Worm (Caenorhabditis elegans) whole organism, early embryonic: ENCODE measurements around the gene C27A7.3.

Source experiments
- B0310.2 ChIP-seq: sonication (generic microtip); optimal IDR thresholded peaks from 2 replicates; lab custom pipeline; 2016; ENCODE audit warnings: mild to moderate bottlenecking, missing genetic modification characterization, missing compliant biosample characterization
- F13C5.2 ChIP-seq: sonication (generic microtip); optimal IDR thresholded peaks from 2 replicates; lab custom pipeline; 2017; ENCODE audit warnings: mild to moderate bottlenecking, missing genetic modification characterization, inconsistent platforms, missing compliant biosample characterization
- aly-1 ChIP-seq: sonication (generic microtip); optimal IDR thresholded peaks from 2 replicates; lab custom pipeline; 2016; ENCODE audit warnings: missing genetic modification characterization, missing compliant biosample characterization
- ama-1 ChIP-seq: fragments of 150-350 bp; optimal IDR thresholded peaks from 2 replicates; lab custom pipeline; 2014
- ceh-13 ChIP-seq: fragments of 200-800 bp; sonication (Bioruptor generic); optimal IDR thresholded peaks from 2 replicates; lab custom pipeline; 2018; ENCODE audit warnings: mild to moderate bottlenecking, missing genetic modification characterization, missing compliant biosample characterization
- ceh-36 ChIP-seq: sonication (generic microtip); optimal IDR thresholded peaks from 2 replicates; lab custom pipeline; 2016; ENCODE audit warnings: missing genetic modification characterization, inconsistent platforms, missing compliant biosample characterization
- ets-7 ChIP-seq: sonication (generic microtip); optimal IDR thresholded peaks from 2 replicates; lab custom pipeline; 2016; ENCODE audit warnings: missing genotype, missing genetic modification characterization, missing compliant biosample characterization
- flt-1 ChIP-seq: fragments of 200-800 bp; sonication (Bioruptor generic); IDR thresholded peaks from 2 replicates; pipeline ENCODE4 v1.3.6; 2022; ENCODE audit warnings: missing genetic modification characterization, missing compliant biosample characterization
- hmbx-1 ChIP-seq: sonication (generic microtip); optimal IDR thresholded peaks from 2 replicates; lab custom pipeline; 2016; ENCODE audit warnings: mild to moderate bottlenecking, missing genetic modification characterization, missing compliant biosample characterization
- hmg-4 ChIP-seq: fragments of 200-800 bp; sonication (Bioruptor generic); optimal IDR thresholded peaks from 2 replicates; lab custom pipeline; 2018; ENCODE audit warnings: mild to moderate bottlenecking, missing genetic modification characterization, missing compliant biosample characterization
- hnd-1 ChIP-seq: sonication (generic microtip); optimal IDR thresholded peaks from 2 replicates; lab custom pipeline; 2016; ENCODE audit warnings: missing genetic modification characterization, missing compliant biosample characterization
- pes-1 ChIP-seq: fragments of 200-800 bp; sonication (Bioruptor generic); IDR thresholded peaks from 2 replicates; pipeline ENCODE4 v1.3.6; 2022; ENCODE audit warnings: missing genetic modification reagents, missing genetic modification characterization, missing compliant biosample characterization
- scrt-1 ChIP-seq: fragments of 200-800 bp; sonication (Bioruptor generic); IDR thresholded peaks from 2 replicates; pipeline ENCODE4 v1.3.6; 2022; ENCODE audit warnings: missing genetic modification characterization, missing compliant biosample characterization
- sea-1 ChIP-seq: fragments of 200-800 bp; sonication (Bioruptor generic); conservative IDR thresholded peaks from 2 replicates; pipeline ENCODE4 v1.3.6; 2022; ENCODE audit warnings: missing genetic modification characterization, missing compliant biosample characterization
- tbx-11 ChIP-seq: fragments of 200-800 bp; sonication (Bioruptor generic); IDR thresholded peaks from 2 replicates; pipeline ENCODE4 v1.3.6; 2022; ENCODE audit warnings: missing genetic modification characterization, missing compliant biosample characterization
- tbx-37 ChIP-seq: fragments of 200-800 bp; sonication (Bioruptor generic); conservative IDR thresholded peaks from 2 replicates; pipeline ENCODE4 v1.3.6; 2022; ENCODE audit warnings: missing genetic modification reagents, missing genetic modification characterization, missing compliant biosample characterization
- tra-4 ChIP-seq: sonication (generic microtip); optimal IDR thresholded peaks from 2 replicates; lab custom pipeline; 2017; ENCODE audit warnings: missing genetic modification characterization, missing compliant biosample characterization

The C27A7.3 gene

DNA sequence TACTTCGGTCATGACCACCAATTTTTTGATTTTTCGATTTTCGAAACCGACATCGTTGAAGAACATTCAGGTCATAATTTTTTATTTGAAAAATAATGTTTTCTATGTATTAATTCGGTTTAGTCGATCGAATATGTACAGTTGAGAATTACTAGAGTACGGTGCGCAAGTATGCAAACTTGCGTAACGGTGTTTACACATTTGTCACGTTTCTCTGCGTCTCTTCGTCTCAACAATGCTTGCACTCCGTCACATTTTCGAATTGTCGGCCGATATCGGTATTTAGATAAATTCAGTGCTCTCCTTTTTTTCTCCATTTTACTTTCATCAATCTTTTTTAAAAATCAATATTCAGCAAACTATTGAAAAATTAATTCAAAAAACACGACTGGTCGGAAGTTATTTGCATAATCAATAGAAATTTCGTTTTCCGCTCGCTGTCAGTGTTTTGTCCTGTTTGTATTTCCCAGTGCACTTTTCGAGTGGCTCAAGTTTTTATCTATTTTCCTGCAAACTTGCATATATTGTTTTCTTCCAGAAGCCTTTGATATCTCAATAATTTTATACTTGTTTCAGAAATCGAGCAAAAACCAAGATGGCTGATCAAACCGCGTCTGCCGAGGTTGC is 50.3 kb downstream of the C27A7.3 start, which contains the start of gene dpy-30:
TSS of gene dpy-30 (plus strand) at position 577 of the 627 bp plus-strand sequence.
- peak; percentile 39 for TF ChIP-seq F13C5.2 (tag; lab: Kevin White, UChicago)
- TF ChIP-seq hnd-1 (tag; lab: Kevin White, UChicago), result no peak

DNA sequence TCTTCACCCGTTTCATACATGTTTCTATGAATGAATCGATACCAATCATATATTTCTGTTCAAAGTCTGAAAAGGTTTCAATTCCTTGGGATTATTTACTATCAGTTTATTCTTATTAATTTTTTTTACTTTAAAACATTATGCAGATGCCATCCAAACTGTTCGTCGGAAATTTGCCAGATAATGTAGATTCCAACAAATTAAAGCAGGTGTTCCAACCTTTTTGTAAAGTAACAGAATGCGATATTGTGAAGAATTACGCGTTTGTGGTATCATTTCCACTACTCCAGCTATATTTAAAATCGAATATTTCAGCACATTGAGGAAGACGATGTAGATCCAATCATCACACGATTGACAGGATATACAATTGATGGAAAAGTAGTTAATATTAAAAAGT is 51.4 kb downstream of the C27A7.3 start, which contains the start of gene rnp-1:
TSS of gene rnp-1 (plus strand) at position 145 of the 400 bp plus-strand sequence.
- TF ChIP-seq pes-1 (GFP tag; lab: Robert Waterston, UW) (no peak), ets-7 (tag; lab: Kevin White, UChicago) (no peak), tbx-11 (no peak), hmg-4 (no peak), aly-1 (tag; lab: Kevin White, UChicago) (no peak), flt-1 (GFP tag; lab: Robert Waterston, UW) (no peak), ceh-13 (no peak), tra-4 (tag; lab: Kevin White, UChicago) (no peak), ceh-36 (tag; lab: Kevin White, UChicago) (no peak), hnd-1 (tag; lab: Kevin White, UChicago) (no peak), scrt-1 (no peak), ama-1 (lab: Kevin White, UChicago) (no peak), tbx-37 (GFP tag; lab: Robert Waterston, UW) (no peak), sea-1 (GFP tag; lab: Robert Waterston, UW) (no peak), F13C5.2 (tag; lab: Kevin White, UChicago) (no peak), B0310.2 (tag; lab: Kevin White, UChicago) (no peak), hmbx-1 (no peak)
